Fruit fly (Drosophila melanogaster): ENCODE data around the gene CG14285.
A peak's percentile ranks its signal among the peaks of the same experiment; 100 is the strongest.

Gene CG14285

dm6 chr3R:19073002-19073401 is 48.1 kb downstream of the CG14285 start:
- peak; percentile 47; the same call in 1 of the 2 replicates for TF ChIP-seq ranshi (GFP tag; IDR thresholded peaks at IDR 0.05)
- TF ChIP-seq fd96Cb (tag; optimal IDR thresholded peaks at IDR 0.05) = peak; percentile 71
- TF ChIP-seq tna (GFP tag; IDR thresholded peaks at IDR 0.05; ENCODE audit: partially characterized antibody) = no peak
- TF ChIP-seq insv (GFP tag; optimal IDR thresholded peaks at IDR 0.05) = no peak
- peak; percentile 50 for TF ChIP-seq CG10209 (GFP tag; optimal IDR thresholded peaks at IDR 0.05)
- TF ChIP-seq Blimp-1 (GFP tag; optimal IDR thresholded peaks at IDR 0.05) = peak; percentile 75
- TF ChIP-seq CG7556 (GFP tag; optimal IDR thresholded peaks at IDR 0.05) = peak; percentile 47
- TF ChIP-seq gro (GFP tag; optimal IDR thresholded peaks at IDR 0.05) = no peak
- TF ChIP-seq hb (GFP tag; IDR thresholded peaks at IDR 0.05; ENCODE audit: partially characterized antibody) = no peak
- TF ChIP-seq CG4820 (GFP tag; optimal IDR thresholded peaks at IDR 0.05) = peak; percentile 35
- TF ChIP-seq CG32772 (GFP tag; IDR thresholded peaks at IDR 0.05) = peak; percentile 51; the same call in 1 of the 2 replicates
- TF ChIP-seq CG15073 (GFP tag; optimal IDR thresholded peaks at IDR 0.05) = no peak
- TF ChIP-seq pum (GFP tag; optimal IDR thresholded peaks at IDR 0.05) = no peak
- TF ChIP-seq CG30020 (tag; optimal IDR thresholded peaks at IDR 0.05) = no peak
- TF ChIP-seq CG16815 (GFP tag; optimal IDR thresholded peaks at IDR 0.05) = peak; percentile 7
- TF ChIP-seq lmd (GFP tag; IDR thresholded peaks at IDR 0.05) = peak; percentile 54
- no peak for TF ChIP-seq YL-1 (GFP tag; optimal IDR thresholded peaks at IDR 0.05)
- no peak for TF ChIP-seq CG17912 (GFP tag; optimal IDR thresholded peaks at IDR 0.05)
- TF ChIP-seq CG10565 (GFP tag; optimal IDR thresholded peaks at IDR 0.05) = no peak
- no peak for TF ChIP-seq Dip3 (GFP tag; optimal IDR thresholded peaks at IDR 0.05)
- peak; percentile 17 for TF ChIP-seq CG18619 (GFP tag; optimal IDR thresholded peaks at IDR 0.05)
- no peak for TF ChIP-seq slou (GFP tag; optimal IDR thresholded peaks at IDR 0.05)
- TF ChIP-seq stc (GFP tag; IDR thresholded peaks at IDR 0.05) = peak; percentile 49; the same call in 1 of the 2 replicates
- no peak for TF ChIP-seq Doc2 (GFP tag; IDR thresholded peaks at IDR 0.05)
- TF ChIP-seq ERR (GFP tag; optimal IDR thresholded peaks at IDR 0.05) = no peak
- peak; percentile 66 for TF ChIP-seq Ssrp (tag; optimal IDR thresholded peaks at IDR 0.05)
- TF ChIP-seq E2f1 (GFP tag; IDR thresholded peaks at IDR 0.05) = peak; percentile 48
- TF ChIP-seq caup (GFP tag; optimal IDR thresholded peaks at IDR 0.05; ENCODE audit: severe bottlenecking) = no peak
- no peak for TF ChIP-seq Rfx (GFP tag; IDR thresholded peaks at IDR 0.05)
- TF ChIP-seq nom (GFP tag; optimal IDR thresholded peaks at IDR 0.05) = peak; percentile 83
- TF ChIP-seq CG17359 (tag; optimal IDR thresholded peaks at IDR 0.05) = peak; percentile 67
- no peak for TF ChIP-seq TFAM (GFP tag; optimal IDR thresholded peaks at IDR 0.05)
- no peak for TF ChIP-seq jigr1 (GFP tag; IDR thresholded peaks at IDR 0.05)
- TF ChIP-seq Adf1 (GFP tag; IDR thresholded peaks at IDR 0.05) = no peak
- no peak for TF ChIP-seq CG3163 (GFP tag; optimal IDR thresholded peaks at IDR 0.05)
- peak; percentile 56 for TF ChIP-seq CG12391 (tag; optimal IDR thresholded peaks at IDR 0.05)
- TF ChIP-seq CG10979 (tag; optimal IDR thresholded peaks at IDR 0.05) = peak; percentile 79
- no peak for TF ChIP-seq Mad (GFP tag; optimal IDR thresholded peaks at IDR 0.05)
- TF ChIP-seq Rx (GFP tag; IDR thresholded peaks at IDR 0.05) = peak; percentile 41; the same call in 1 of the 2 replicates
- no peak for TF ChIP-seq CG2129 (GFP tag; IDR thresholded peaks at IDR 0.05; ENCODE audit: partially characterized antibody)
- TF ChIP-seq Awh (GFP tag; IDR thresholded peaks at IDR 0.05) = 0 out of 2 replicates have a peak, but pooled peaks have one; percentile 52
- TF ChIP-seq CG10366 (GFP tag; IDR thresholded peaks at IDR 0.05) = no peak
- peak; percentile 69 for TF ChIP-seq CG2678 (tag; optimal IDR thresholded peaks at IDR 0.05)
- TF ChIP-seq CG7987 (GFP tag; optimal IDR thresholded peaks at IDR 0.05) = no peak
- no peak for TF ChIP-seq Dref (GFP tag; IDR thresholded peaks at IDR 0.05)
- no peak for TF ChIP-seq CG7745 (tag; optimal IDR thresholded peaks at IDR 0.05)
- peak; percentile 1 for TF ChIP-seq odd (GFP tag; optimal IDR thresholded peaks at IDR 0.05)
- TF ChIP-seq Atf-2 (GFP tag; optimal IDR thresholded peaks at IDR 0.05) = no peak
- peak; percentile 32; the same call in 1 of the 3 replicates for TF ChIP-seq otp (GFP tag; IDR thresholded peaks at IDR 0.05)
- no peak for TF ChIP-seq dm (GFP tag; optimal IDR thresholded peaks at IDR 0.05)
- TF ChIP-seq Vsx1 (GFP tag; optimal IDR thresholded peaks at IDR 0.05) = no peak

Measured in whole organism, embryonic.